Worm (Caenorhabditis elegans) whole organism, late embryonic: ENCODE measurements around the gene npp-3.

Experiments used
- ceh-45 ChIP-seq: fragments of 200-800 bp; sonication (Bioruptor generic); IDR thresholded peaks from 2 replicates; pipeline ENCODE4 v1.3.6; 2022; ENCODE audit warnings: missing genetic modification reagents, missing genetic modification characterization, missing compliant biosample characterization
- dmd-4 ChIP-seq: sonication (generic microtip); optimal IDR thresholded peaks from 2 replicates; lab custom pipeline; 2016; ENCODE audit warnings: borderline replicate concordance, missing genetic modification characterization, missing compliant biosample characterization
- gmeb-2 ChIP-seq: sonication (generic microtip); optimal IDR thresholded peaks from 2 replicates; lab custom pipeline; 2016; ENCODE audit warnings: missing genetic modification characterization, inconsistent platforms, missing compliant biosample characterization
- ref-2 ChIP-seq: sonication (generic microtip); optimal IDR thresholded peaks from 2 replicates; lab custom pipeline; 2016; ENCODE audit warnings: missing genetic modification characterization, missing compliant biosample characterization
- sox-4 ChIP-seq: sonication (generic microtip); optimal IDR thresholded peaks from 2 replicates; lab custom pipeline; 2017; ENCODE audit warnings: mild to moderate bottlenecking, missing genetic modification characterization, inconsistent platforms, missing compliant biosample characterization
- syd-9 ChIP-seq: sonication (generic microtip); optimal IDR thresholded peaks from 2 replicates; lab custom pipeline; 2016; ENCODE audit warnings: mild to moderate bottlenecking, missing genetic modification characterization, moderate library complexity, missing compliant biosample characterization

- TF ChIP-seq ref-2 (tag; lab: Kevin White, UChicago) (no peak), sox-4 (no peak), syd-9 (tag; lab: Kevin White, UChicago) (no peak), dmd-4 (tag; lab: Kevin White, UChicago) (no peak), ceh-45 (GFP tag; lab: Robert Waterston, UW) (no peak), gmeb-2 (tag; lab: Kevin White, UChicago) (no peak)
Observed at ce11 chrII:11835208-11835607, 39.4 kb downstream of the npp-3 start, which contains the start of gene T27D12.6.
